Worm (Caenorhabditis elegans) whole organism, L1 larva: Measurements from ENCODE around the gene fbxa-199.

Experiments used
- C04F5.9 ChIP-seq: sonication (generic microtip); optimal IDR thresholded peaks from 2 replicates; lab custom pipeline; 2016; ENCODE audit warnings: missing genetic modification characterization, missing compliant biosample characterization
- C16A3.4 ChIP-seq: fragments of 150-350 bp; optimal IDR thresholded peaks from 2 replicates; lab custom pipeline; 2014; ENCODE audit warnings: missing biosample characterization, missing genetic modification characterization
- C34B4.2 ChIP-seq: sonication (generic microtip); optimal IDR thresholded peaks from 2 replicates; lab custom pipeline; 2017; ENCODE audit warnings: mild to moderate bottlenecking, missing genetic modification characterization, missing compliant biosample characterization
- F16B12.6 ChIP-seq: fragments of 150-350 bp; optimal IDR thresholded peaks from 2 replicates; lab custom pipeline; 2014; ENCODE audit warnings: missing biosample characterization, missing genetic modification characterization
- aly-2 ChIP-seq: fragments of 150-350 bp; optimal IDR thresholded peaks from 2 replicates; lab custom pipeline; 2014; ENCODE audit warnings: missing biosample characterization, missing genetic modification characterization
- blmp-1 ChIP-seq: fragments of 150-350 bp; optimal IDR thresholded peaks from 2 replicates; lab custom pipeline; 2014; ENCODE audit warnings: missing biosample characterization, missing genetic modification characterization
- ceh-8 ChIP-seq: fragments of 200-800 bp; sonication (Bioruptor generic); optimal IDR thresholded peaks from 2 replicates; lab custom pipeline; 2018; ENCODE audit warnings: mild to moderate bottlenecking, missing genetic modification characterization, moderate library complexity, missing compliant biosample characterization
- ceh-88 ChIP-seq: fragments of 200-800 bp; sonication (Bioruptor generic); IDR thresholded peaks from 2 replicates; pipeline ENCODE4 v1.3.6; 2022; ENCODE audit warnings: missing genetic modification characterization, missing compliant biosample characterization
- ceh-90 ChIP-seq: sonication (generic microtip); optimal IDR thresholded peaks from 2 replicates; lab custom pipeline; 2016; ENCODE audit warnings: missing genetic modification characterization, missing compliant biosample characterization
- dpl-1 ChIP-seq, 3 experiments: fragments of 150-350 bp in 2 of 3; sonication (generic microtip) in 1 of 3; optimal IDR thresholded peaks; 2 replicates each; lab custom pipeline; 2014 to 2017; ENCODE audit warnings: missing biosample characterization in 3 of 3, missing genetic modification characterization in 3 of 3, missing genetic modification reagents in 3 of 3
- dsc-1 ChIP-seq: sonication (generic microtip); optimal IDR thresholded peaks from 2 replicates; lab custom pipeline; 2016; ENCODE audit warnings: mild to moderate bottlenecking, missing genetic modification characterization, missing compliant biosample characterization
- efl-1 ChIP-seq, 4 experiments: fragments of 150-350 bp; optimal IDR thresholded peaks in 3 of 4; peaks in 1 of 4; 1 replicate in 1 of 4; 2 replicates in 3 of 4; lab custom pipeline; 2014; ENCODE audit warnings: missing biosample characterization in 2 of 4, missing genetic modification characterization in 2 of 4, missing genetic modification reagents in 2 of 4
- efl-3 ChIP-seq: fragments of 200-800 bp; sonication (Bioruptor generic); optimal IDR thresholded peaks from 2 replicates; lab custom pipeline; 2018; ENCODE audit warnings: mild to moderate bottlenecking, missing genetic modification characterization, missing compliant biosample characterization
- egl-13 ChIP-seq: sonication (generic microtip); optimal IDR thresholded peaks from 2 replicates; lab custom pipeline; 2016; ENCODE audit warnings: missing genotype, missing genetic modification reagents, missing genetic modification characterization, missing compliant biosample characterization
- elt-2 ChIP-seq: sonication (generic microtip); optimal IDR thresholded peaks from 2 replicates; lab custom pipeline; 2016; ENCODE audit warnings: missing genetic modification characterization, mild to moderate bottlenecking, inconsistent platforms, missing compliant biosample characterization, missing genetic modification reagents
- elt-3 ChIP-seq, 6 experiments: fragments of 150-350 bp in 1 of 6; sonication (generic microtip); optimal IDR thresholded peaks; 2 replicates each; lab custom pipeline; 2017 to 2018; ENCODE audit warnings: missing biosample characterization in 6 of 6, missing genetic modification characterization in 6 of 6, inconsistent platforms in 1 of 6
- ets-5 ChIP-seq: fragments of 200-800 bp; sonication (Bioruptor generic); IDR thresholded peaks from 2 replicates; pipeline ENCODE4 v1.3.6; 2022; ENCODE audit warnings: missing genetic modification characterization, missing compliant biosample characterization
- hlh-4 ChIP-seq: sonication (generic microtip); optimal IDR thresholded peaks from 2 replicates; lab custom pipeline; 2016; ENCODE audit warnings: mild to moderate bottlenecking, missing genetic modification characterization, missing compliant biosample characterization
- isw-1 ChIP-seq: fragments of 200-800 bp; sonication (Bioruptor generic); IDR thresholded peaks from 2 replicates; pipeline ENCODE4 v1.3.6; 2022; ENCODE audit warnings: missing genetic modification characterization, missing compliant biosample characterization
- lin-13 ChIP-seq: fragments of 150-350 bp; optimal IDR thresholded peaks from 2 replicates; lab custom pipeline; 2014; ENCODE audit warnings: missing biosample characterization, missing genetic modification reagents, missing genetic modification characterization
- lin-14 ChIP-seq: fragments of 200-800 bp; sonication (Bioruptor generic); optimal IDR thresholded peaks from 2 replicates; lab custom pipeline; 2018; ENCODE audit warnings: mild to moderate bottlenecking, missing genetic modification characterization, moderate library complexity, missing compliant biosample characterization
- lin-35 ChIP-seq, 2 experiments: fragments of 150-350 bp; optimal IDR thresholded peaks; 2 replicates each; lab custom pipeline; 2014; ENCODE audit warnings: missing biosample characterization in 2 of 2, missing genetic modification characterization in 2 of 2, missing genetic modification reagents in 2 of 2
- lir-3 ChIP-seq: sonication (generic microtip); optimal IDR thresholded peaks from 2 replicates; lab custom pipeline; 2016; ENCODE audit warnings: mild to moderate bottlenecking, missing genetic modification characterization, moderate library complexity, missing compliant biosample characterization; ENCODE audit not compliant: poor library complexity
- lsy-2 ChIP-seq, 2 experiments: fragments of 150-350 bp; optimal IDR thresholded peaks; 2 replicates each; lab custom pipeline; 2014; ENCODE audit warnings: missing biosample characterization in 2 of 2, missing genetic modification characterization in 2 of 2
- mab-9 ChIP-seq: fragments of 200-800 bp; sonication (Bioruptor generic); IDR thresholded peaks from 2 replicates; pipeline ENCODE4 v1.3.6; 2022; ENCODE audit warnings: missing genetic modification reagents, missing genetic modification characterization, missing compliant biosample characterization
- mdl-1 ChIP-seq, 2 experiments: fragments of 150-350 bp; optimal IDR thresholded peaks; 2 replicates each; lab custom pipeline; 2014 to 2017; ENCODE audit warnings: missing biosample characterization in 2 of 2, missing genetic modification characterization in 2 of 2, inconsistent platforms in 1 of 2
- mef-2 ChIP-seq: fragments of 150-350 bp; optimal IDR thresholded peaks from 2 replicates; lab custom pipeline; 2014; ENCODE audit warnings: missing biosample characterization, missing genetic modification characterization
- nhr-11 ChIP-seq: fragments of 150-350 bp; optimal IDR thresholded peaks from 2 replicates; lab custom pipeline; 2014; ENCODE audit warnings: missing biosample characterization, missing genetic modification characterization
- nhr-12 ChIP-seq: sonication (generic microtip); optimal IDR thresholded peaks from 2 replicates; lab custom pipeline; 2017; ENCODE audit warnings: missing biosample characterization, missing genetic modification characterization
- nhr-237 ChIP-seq: fragments of 150-350 bp; optimal IDR thresholded peaks from 2 replicates; lab custom pipeline; 2014; ENCODE audit warnings: missing biosample characterization, missing genetic modification characterization
- nhr-28 ChIP-seq: fragments of 150-350 bp; optimal IDR thresholded peaks from 2 replicates; lab custom pipeline; 2014; ENCODE audit warnings: missing biosample characterization, missing genetic modification characterization
- nhr-47 ChIP-seq: sonication (generic microtip); optimal IDR thresholded peaks from 2 replicates; lab custom pipeline; 2016; ENCODE audit warnings: mild to moderate bottlenecking, missing genetic modification characterization, moderate library complexity, missing compliant biosample characterization
- nhr-71 ChIP-seq: sonication (generic microtip); optimal IDR thresholded peaks from 2 replicates; lab custom pipeline; 2016; ENCODE audit warnings: mild to moderate bottlenecking, missing genetic modification characterization, moderate library complexity, missing compliant biosample characterization
- nhr-77 ChIP-seq: fragments of 150-350 bp; optimal IDR thresholded peaks from 2 replicates; lab custom pipeline; 2014; ENCODE audit warnings: missing biosample characterization, missing genetic modification characterization
- nhr-84 ChIP-seq: sonication (generic microtip); optimal IDR thresholded peaks from 2 replicates; lab custom pipeline; 2017; ENCODE audit warnings: missing biosample characterization, missing genetic modification characterization
- nhr-90 ChIP-seq: sonication (generic microtip); optimal IDR thresholded peaks from 2 replicates; lab custom pipeline; 2016; ENCODE audit warnings: mild to moderate bottlenecking, missing genetic modification characterization, missing compliant biosample characterization; ENCODE audit not compliant: poor library complexity
- pag-3 ChIP-seq: sonication (generic microtip); optimal IDR thresholded peaks from 2 replicates; lab custom pipeline; 2017; ENCODE audit warnings: missing genetic modification characterization, mild to moderate bottlenecking, missing compliant biosample characterization, antibody characterized with exemption, borderline replicate concordance; ENCODE audit not compliant: insufficient read depth
- pax-3 ChIP-seq: fragments of 200-800 bp; sonication (Bioruptor generic); optimal IDR thresholded peaks from 2 replicates; lab custom pipeline; 2018; ENCODE audit warnings: mild to moderate bottlenecking, missing genetic modification characterization, moderate library complexity, missing compliant biosample characterization
- pqm-1 ChIP-seq: sonication (generic microtip); optimal IDR thresholded peaks from 3 replicates; lab custom pipeline; 2017; ENCODE audit warnings: missing biosample characterization, missing genetic modification characterization
- skn-1 ChIP-seq: fragments of 150-350 bp; optimal IDR thresholded peaks from 2 replicates; lab custom pipeline; 2014; ENCODE audit warnings: missing biosample characterization, missing genetic modification characterization
- snu-23 ChIP-seq: sonication (generic microtip); optimal IDR thresholded peaks from 2 replicates; lab custom pipeline; 2016; ENCODE audit warnings: missing genetic modification characterization, missing compliant biosample characterization
- sox-4 ChIP-seq: sonication (generic microtip); optimal IDR thresholded peaks from 2 replicates; lab custom pipeline; 2016; ENCODE audit warnings: missing genetic modification characterization, missing compliant biosample characterization
- swsn-7 ChIP-seq: sonication (generic microtip); optimal IDR thresholded peaks from 2 replicates; lab custom pipeline; 2016; ENCODE audit warnings: missing genetic modification characterization, missing compliant biosample characterization
- unc-86 ChIP-seq: sonication (generic microtip); optimal IDR thresholded peaks from 2 replicates; lab custom pipeline; 2016; ENCODE audit warnings: missing genetic modification characterization, missing compliant biosample characterization
- zag-1 ChIP-seq: fragments of 150-350 bp; optimal IDR thresholded peaks from 2 replicates; lab custom pipeline; 2014; ENCODE audit warnings: missing biosample characterization, missing genetic modification characterization
- zip-4 ChIP-seq: fragments of 200-800 bp; sonication (Bioruptor generic); optimal IDR thresholded peaks from 2 replicates; lab custom pipeline; 2018; ENCODE audit warnings: mild to moderate bottlenecking, missing genetic modification characterization, moderate library complexity, missing compliant biosample characterization
- ztf-11 ChIP-seq, 2 experiments: sonication (generic microtip); optimal IDR thresholded peaks; 2 replicates each; lab custom pipeline; 2016 to 2017; ENCODE audit warnings: missing genetic modification characterization in 2 of 2, missing biosample characterization in 1 of 2, missing compliant biosample characterization in 1 of 2
- ztf-4 ChIP-seq: fragments of 150-350 bp; optimal IDR thresholded peaks from 2 replicates; lab custom pipeline; 2014; ENCODE audit warnings: missing biosample characterization, missing genetic modification characterization

Gene fbxa-199

ce11 chrV:15388820-15389384 is 9.7 kb downstream of the fbxa-199 start, which contains the start of gene srh-170 (continued):
- TF ChIP-seq nhr-28 (tag; lab: Kevin White, UChicago) (no peak), nhr-77 (no peak), F16B12.6 (tag; lab: Kevin White, UChicago) (peak; percentile 49), lsy-2 (tag; optimal IDR thresholded peaks at IDR 0.05; lab: Kevin White, UChicago) (no peak), pag-3 (tag; lab: Kevin White, UChicago) (no peak), sox-4 (tag; lab: Kevin White, UChicago) (no peak), ets-5 (GFP tag; lab: Robert Waterston, UW) (no peak), ztf-4 (no peak), egl-13 (no peak), snu-23 (peak; percentile 23), skn-1 (tag; lab: Kevin White, UChicago) (no peak), lin-14 (no peak), efl-1 (optimal IDR thresholded peaks at IDR 0.05; lab: Kevin White, UChicago) (peak; percentile 35 to 73), efl-1 (GFP tag; optimal IDR thresholded peaks at IDR 0.05 in 1 of 2; lab: Kevin White, UChicago) (peak; percentile 46 to 72), nhr-84 (tag; lab: Kevin White, UChicago) (no peak), nhr-11 (tag; lab: Kevin White, UChicago) (no peak), C16A3.4 (tag; lab: Kevin White, UChicago) (no peak), ceh-90 (tag; lab: Kevin White, UChicago) (no peak), C34B4.2 (tag; lab: Kevin White, UChicago) (no peak), efl-3 (GFP tag; lab: Kevin White, UChicago) (no peak), lin-13 (GFP tag; lab: Kevin White, UChicago) (no peak), blmp-1 (no peak), zip-4 (GFP tag; lab: Kevin White, UChicago) (no peak), dpl-1 (GFP tag; optimal IDR thresholded peaks at IDR 0.05; lab: Kevin White, UChicago) (peak in 2 of 3 experiments; percentile 16 to 52), lir-3 (tag; lab: Kevin White, UChicago) (no peak), isw-1 (GFP tag; lab: Robert Waterston, UW) (0 out of 2 replicates have a peak, but pooled peaks have one; percentile 16), pqm-1 (tag; lab: Kevin White, UChicago) (no peak), hlh-4 (tag; lab: Kevin White, UChicago) (no peak), mab-9 (GFP tag; lab: Robert Waterston, UW) (no peak), elt-3 (tag; optimal IDR thresholded peaks at IDR 0.05; lab: Kevin White, UChicago) (no peak), lin-35 (GFP tag; optimal IDR thresholded peaks at IDR 0.05; lab: Kevin White, UChicago) (no peak), ceh-88 (GFP tag; lab: Robert Waterston, UW) (no peak), nhr-71 (peak; percentile 11), elt-2 (tag; lab: Kevin White, UChicago) (no peak), zag-1 (tag; lab: Kevin White, UChicago) (no peak), mdl-1 (tag; optimal IDR thresholded peaks at IDR 0.05; lab: Kevin White, UChicago) (no peak), ztf-11 (tag; optimal IDR thresholded peaks at IDR 0.05; lab: Kevin White, UChicago) (no peak), dsc-1 (tag; lab: Kevin White, UChicago) (no peak), swsn-7 (no peak), nhr-237 (tag; lab: Kevin White, UChicago) (no peak), pax-3 (tag; lab: Kevin White, UChicago) (no peak), unc-86 (tag; lab: Kevin White, UChicago) (no peak), nhr-90 (tag; lab: Kevin White, UChicago) (no peak), ceh-8 (GFP tag; lab: Kevin White, UChicago) (no peak), C04F5.9 (tag; lab: Kevin White, UChicago) (no peak), aly-2 (tag; lab: Kevin White, UChicago) (no peak), mef-2 (tag; lab: Kevin White, UChicago) (no peak), nhr-12 (tag; lab: Kevin White, UChicago) (no peak), nhr-47 (tag; lab: Kevin White, UChicago) (peak; percentile 8)
